Worm (Caenorhabditis elegans): Measurements from ENCODE around the gene unc-112.

Gene unc-112

ce11 chrV:14719491-14719890 lies 23.0 kb upstream of the unc-112 start, which contains the start of gene R08A2.1:
TSS of gene R08A2.1 (minus strand) at chrV:14719591.
- no peak for TF ChIP-seq ztf-29 (GFP tag; IDR thresholded peaks at IDR 0.05)
- TF ChIP-seq ztf-23 (GFP tag; IDR thresholded peaks at IDR 0.05) = no peak
- TF ChIP-seq flt-1 (GFP tag; IDR thresholded peaks at IDR 0.05) = no peak
- TF ChIP-seq tab-1 (GFP tag; IDR thresholded peaks at IDR 0.05) = no peak
- TF ChIP-seq cog-1 (tag; optimal IDR thresholded peaks at IDR 0.05) = no peak
- no peak for TF ChIP-seq med-1 (GFP tag; optimal IDR thresholded peaks at IDR 0.05; ENCODE audit: insufficient read depth)
- TF ChIP-seq T22C8.4 (GFP tag; IDR thresholded peaks at IDR 0.05) = no peak
- no peak for TF ChIP-seq klf-2 (GFP tag; conservative IDR thresholded peaks at IDR 0.05)
- TF ChIP-seq ref-1 (GFP tag; conservative IDR thresholded peaks at IDR 0.05) = no peak

- TF ChIP-seq tab-1 (GFP tag; IDR thresholded peaks at IDR 0.05) = no peak
- no peak for TF ChIP-seq T22C8.4 (GFP tag; IDR thresholded peaks at IDR 0.05)
- TF ChIP-seq ztf-29 (GFP tag; IDR thresholded peaks at IDR 0.05) = no peak
- no peak for TF ChIP-seq cog-1 (tag; optimal IDR thresholded peaks at IDR 0.05)
- TF ChIP-seq flt-1 (GFP tag; IDR thresholded peaks at IDR 0.05) = no peak
- no peak for TF ChIP-seq med-1 (GFP tag; optimal IDR thresholded peaks at IDR 0.05; ENCODE audit: insufficient read depth)
- no peak for TF ChIP-seq klf-2 (GFP tag; conservative IDR thresholded peaks at IDR 0.05)
- no peak for TF ChIP-seq ref-1 (GFP tag; conservative IDR thresholded peaks at IDR 0.05)
- TF ChIP-seq ztf-23 (GFP tag; IDR thresholded peaks at IDR 0.05) = no peak
These were observed 19.7 kb upstream of the unc-112 start, which contains the start of gene fbxa-147 for ce11 chrV:14716114-14716513. TSS of gene fbxa-147 (plus strand) at chrV:14716499.

- TF ChIP-seq T22C8.4 (GFP tag; IDR thresholded peaks at IDR 0.05) = no peak
- no peak for TF ChIP-seq med-1 (GFP tag; optimal IDR thresholded peaks at IDR 0.05; ENCODE audit: insufficient read depth)
- no peak for TF ChIP-seq flt-1 (GFP tag; IDR thresholded peaks at IDR 0.05)
- no peak for TF ChIP-seq cog-1 (tag; optimal IDR thresholded peaks at IDR 0.05)
- TF ChIP-seq ztf-23 (GFP tag; IDR thresholded peaks at IDR 0.05) = no peak
- no peak for TF ChIP-seq tab-1 (GFP tag; IDR thresholded peaks at IDR 0.05)
- TF ChIP-seq klf-2 (GFP tag; conservative IDR thresholded peaks at IDR 0.05) = no peak
- no peak for TF ChIP-seq ztf-29 (GFP tag; IDR thresholded peaks at IDR 0.05)
- TF ChIP-seq ref-1 (GFP tag; conservative IDR thresholded peaks at IDR 0.05) = no peak
These were observed 19.2 kb upstream of the unc-112 start, which contains the start of gene R08A2.2 for ce11 chrV:14715608-14716007. TSS of gene R08A2.2 (minus strand) at chrV:14715708.

ce11 chrV:14712316-14712715 lies 15.9 kb upstream of the unc-112 start, which contains the start of gene R08A2.5:
TSS of gene R08A2.5 (plus strand) at chrV:14712616.
- no peak for TF ChIP-seq ztf-29 (GFP tag; IDR thresholded peaks at IDR 0.05)
- TF ChIP-seq T22C8.4 (GFP tag; IDR thresholded peaks at IDR 0.05) = no peak
- no peak for TF ChIP-seq cog-1 (tag; optimal IDR thresholded peaks at IDR 0.05)
- no peak for TF ChIP-seq flt-1 (GFP tag; IDR thresholded peaks at IDR 0.05)
- no peak for TF ChIP-seq ztf-23 (GFP tag; IDR thresholded peaks at IDR 0.05)
- TF ChIP-seq tab-1 (GFP tag; IDR thresholded peaks at IDR 0.05) = no peak
- TF ChIP-seq klf-2 (GFP tag; conservative IDR thresholded peaks at IDR 0.05) = no peak
- TF ChIP-seq ref-1 (GFP tag; conservative IDR thresholded peaks at IDR 0.05) = no peak
- no peak for TF ChIP-seq med-1 (GFP tag; optimal IDR thresholded peaks at IDR 0.05; ENCODE audit: insufficient read depth)

- TF ChIP-seq ref-1 (GFP tag; conservative IDR thresholded peaks at IDR 0.05) = no peak
- TF ChIP-seq ztf-29 (GFP tag; IDR thresholded peaks at IDR 0.05) = no peak
- no peak for TF ChIP-seq flt-1 (GFP tag; IDR thresholded peaks at IDR 0.05)
- no peak for TF ChIP-seq ztf-23 (GFP tag; IDR thresholded peaks at IDR 0.05)
- TF ChIP-seq klf-2 (GFP tag; conservative IDR thresholded peaks at IDR 0.05) = no peak
- TF ChIP-seq cog-1 (tag; optimal IDR thresholded peaks at IDR 0.05) = no peak
- TF ChIP-seq T22C8.4 (GFP tag; IDR thresholded peaks at IDR 0.05) = no peak
- TF ChIP-seq tab-1 (GFP tag; IDR thresholded peaks at IDR 0.05) = no peak
- no peak for TF ChIP-seq med-1 (GFP tag; optimal IDR thresholded peaks at IDR 0.05; ENCODE audit: insufficient read depth)
These were observed 14.6 kb upstream of the unc-112 start, which contains the start of gene ssp-33 for ce11 chrV:14711077-14711476. TSS of gene ssp-33 (plus strand) at chrV:14711377.

- TF ChIP-seq tab-1 (GFP tag; IDR thresholded peaks at IDR 0.05) (no peak), ref-1 (GFP tag; conservative IDR thresholded peaks at IDR 0.05) (no peak), med-1 (GFP tag; optimal IDR thresholded peaks at IDR 0.05; ENCODE audit: insufficient read depth) (no peak), klf-2 (GFP tag; conservative IDR thresholded peaks at IDR 0.05) (no peak), flt-1 (GFP tag; IDR thresholded peaks at IDR 0.05) (no peak), cog-1 (tag; optimal IDR thresholded peaks at IDR 0.05) (no peak), T22C8.4 (GFP tag; IDR thresholded peaks at IDR 0.05) (no peak), ztf-23 (GFP tag; IDR thresholded peaks at IDR 0.05) (no peak), ztf-29 (GFP tag; IDR thresholded peaks at IDR 0.05) (no peak)
These were observed 11.5 kb upstream of the unc-112 start, which contains the start of gene R08A2.9 for ce11 chrV:14707958-14708357. TSS of gene R08A2.9 (plus strand) at chrV:14708258.

- TF ChIP-seq cog-1 (tag; optimal IDR thresholded peaks at IDR 0.05) (no peak), ztf-29 (GFP tag; IDR thresholded peaks at IDR 0.05) (no peak), ztf-23 (GFP tag; IDR thresholded peaks at IDR 0.05) (no peak), T22C8.4 (GFP tag; IDR thresholded peaks at IDR 0.05) (no peak), ref-1 (GFP tag; conservative IDR thresholded peaks at IDR 0.05) (no peak)
These were observed 2.2 kb upstream of the unc-112 start, which contains the start of gene set-5 for ce11 chrV:14698666-14699065. TSS of gene set-5 (plus strand) at chrV:14698966.

ce11 chrV:14698005-14698404 lies 1.6 kb upstream of the unc-112 start:
- no peak for TF ChIP-seq ztf-29 (GFP tag; IDR thresholded peaks at IDR 0.05)
- TF ChIP-seq klf-2 (GFP tag; conservative IDR thresholded peaks at IDR 0.05) = no peak
- TF ChIP-seq med-1 (GFP tag; optimal IDR thresholded peaks at IDR 0.05; ENCODE audit: insufficient read depth) = no peak
- TF ChIP-seq T22C8.4 (GFP tag; IDR thresholded peaks at IDR 0.05) = no peak
- no peak for TF ChIP-seq ref-1 (GFP tag; conservative IDR thresholded peaks at IDR 0.05)
- TF ChIP-seq tab-1 (GFP tag; IDR thresholded peaks at IDR 0.05) = no peak
- TF ChIP-seq ztf-23 (GFP tag; IDR thresholded peaks at IDR 0.05) = no peak
- no peak for TF ChIP-seq flt-1 (GFP tag; IDR thresholded peaks at IDR 0.05)
- no peak for TF ChIP-seq cog-1 (tag; optimal IDR thresholded peaks at IDR 0.05)

- TF ChIP-seq ztf-29 (GFP tag; IDR thresholded peaks at IDR 0.05) = no peak
- TF ChIP-seq flt-1 (GFP tag; IDR thresholded peaks at IDR 0.05) = no peak
- no peak for TF ChIP-seq tab-1 (GFP tag; IDR thresholded peaks at IDR 0.05)
- TF ChIP-seq ztf-23 (GFP tag; IDR thresholded peaks at IDR 0.05) = no peak
- TF ChIP-seq cog-1 (tag; optimal IDR thresholded peaks at IDR 0.05) = no peak
- TF ChIP-seq klf-2 (GFP tag; conservative IDR thresholded peaks at IDR 0.05) = no peak
- TF ChIP-seq med-1 (GFP tag; optimal IDR thresholded peaks at IDR 0.05; ENCODE audit: insufficient read depth) = no peak
- TF ChIP-seq T22C8.4 (GFP tag; IDR thresholded peaks at IDR 0.05) = no peak
- no peak for TF ChIP-seq ref-1 (GFP tag; conservative IDR thresholded peaks at IDR 0.05)
These were observed 741 bp downstream of the unc-112 start for ce11 chrV:14695713-14696112.

Data from whole organism, midembryonic.